Worm (Caenorhabditis elegans) whole organism, young adult: ENCODE data around the gene F40F9.10.

Experiments
- bed-1 ChIP-seq: fragments of 200-800 bp; sonication (Bioruptor generic); IDR thresholded peaks from 2 replicates; pipeline ENCODE4 v1.3.6; 2022; ENCODE audit warnings: missing genetic modification reagents, missing genetic modification characterization, missing compliant biosample characterization
- ccch-3 ChIP-seq: fragments of 200-800 bp; sonication (Bioruptor generic); optimal IDR thresholded peaks from 2 replicates; lab custom pipeline; 2018; ENCODE audit warnings: mild to moderate bottlenecking, missing genetic modification characterization, missing compliant biosample characterization
- ceh-27 ChIP-seq: fragments of 200-800 bp; sonication (Bioruptor generic); optimal IDR thresholded peaks from 2 replicates; lab custom pipeline; 2018; ENCODE audit warnings: mild to moderate bottlenecking, missing genetic modification characterization, moderate library complexity, missing compliant biosample characterization
- nhr-90 ChIP-seq: sonication (generic microtip); optimal IDR thresholded peaks from 2 replicates; lab custom pipeline; 2016; ENCODE audit warnings: missing genotype, mild to moderate bottlenecking, missing genetic modification characterization, missing compliant biosample characterization
- snpc-4 ChIP-seq, 5 experiments: fragments of 150-350 bp in 1 of 5; sonication (generic microtip) in 4 of 5; optimal IDR thresholded peaks; 2 replicates each; lab custom pipeline; 2014 to 2018; ENCODE audit warnings: missing genetic modification characterization in 5 of 5, missing biosample characterization in 3 of 5, antibody characterized with exemption in 2 of 5, mild to moderate bottlenecking in 2 of 5, missing compliant biosample characterization in 2 of 5, missing genotype in 2 of 5, moderate library complexity in 2 of 5, missing genetic modification reagents in 1 of 5
- tbp1 ChIP-seq: fragments of 200-800 bp; sonication (Bioruptor generic); optimal IDR thresholded peaks from 2 replicates; lab custom pipeline; 2018; ENCODE audit warnings: mild to moderate bottlenecking, missing genetic modification characterization, missing compliant biosample characterization
- unc-62 ChIP-seq: fragments of 150-350 bp; optimal IDR thresholded peaks from 2 replicates; lab custom pipeline; 2014; ENCODE audit warnings: missing biosample characterization, missing genetic modification reagents, missing genetic modification characterization
- ztf-22 ChIP-seq: fragments of 200-800 bp; sonication (Bioruptor generic); optimal IDR thresholded peaks from 2 replicates; lab custom pipeline; 2018; ENCODE audit warnings: mild to moderate bottlenecking, missing genetic modification characterization, moderate library complexity, missing compliant biosample characterization

- TF ChIP-seq ztf-22 (GFP tag; lab: Kevin White, UChicago) = no peak
- TF ChIP-seq ceh-27 (GFP tag; lab: Kevin White, UChicago) = no peak
- TF ChIP-seq snpc-4 (GFP tag; optimal IDR thresholded peaks at IDR 0.05; lab: Kevin White, UChicago) = no peak
- no peak for TF ChIP-seq snpc-4 (tag; optimal IDR thresholded peaks at IDR 0.05; lab: Kevin White, UChicago)
- TF ChIP-seq nhr-90 (tag; lab: Kevin White, UChicago) = no peak
- TF ChIP-seq ccch-3 (GFP tag; lab: Kevin White, UChicago) = no peak
- no peak for TF ChIP-seq unc-62 (GFP tag; lab: Kevin White, UChicago)
- no peak for TF ChIP-seq tbp1 (GFP tag; lab: Kevin White, UChicago)
- TF ChIP-seq bed-1 (GFP tag; lab: Robert Waterston, UW) = no peak
These were observed 26.0 kb upstream of the F40F9.10 start, which contains the start of gene marc-1 for ce11 chrV:9739402-9739801.
